Worm (Caenorhabditis elegans) whole organism, early embryonic: ENCODE results near the gene cha-1.
A peak's percentile ranks its signal among the peaks of the same experiment; 100 is the strongest.

ENCODE experiments used
- B0310.2 ChIP-seq: sonication (generic microtip); optimal IDR thresholded peaks from 2 replicates; lab custom pipeline; 2016; ENCODE audit warnings: mild to moderate bottlenecking, missing genetic modification characterization, missing compliant biosample characterization
- F13C5.2 ChIP-seq: sonication (generic microtip); optimal IDR thresholded peaks from 2 replicates; lab custom pipeline; 2017; ENCODE audit warnings: mild to moderate bottlenecking, missing genetic modification characterization, inconsistent platforms, missing compliant biosample characterization
- aly-1 ChIP-seq: sonication (generic microtip); optimal IDR thresholded peaks from 2 replicates; lab custom pipeline; 2016; ENCODE audit warnings: missing genetic modification characterization, missing compliant biosample characterization
- ama-1 ChIP-seq: fragments of 150-350 bp; optimal IDR thresholded peaks from 2 replicates; lab custom pipeline; 2014
- ceh-13 ChIP-seq: fragments of 200-800 bp; sonication (Bioruptor generic); optimal IDR thresholded peaks from 2 replicates; lab custom pipeline; 2018; ENCODE audit warnings: mild to moderate bottlenecking, missing genetic modification characterization, missing compliant biosample characterization
- ceh-36 ChIP-seq: sonication (generic microtip); optimal IDR thresholded peaks from 2 replicates; lab custom pipeline; 2016; ENCODE audit warnings: missing genetic modification characterization, inconsistent platforms, missing compliant biosample characterization
- ets-7 ChIP-seq: sonication (generic microtip); optimal IDR thresholded peaks from 2 replicates; lab custom pipeline; 2016; ENCODE audit warnings: missing genotype, missing genetic modification characterization, missing compliant biosample characterization
- flt-1 ChIP-seq: fragments of 200-800 bp; sonication (Bioruptor generic); IDR thresholded peaks from 2 replicates; pipeline ENCODE4 v1.3.6; 2022; ENCODE audit warnings: missing genetic modification characterization, missing compliant biosample characterization
- hmbx-1 ChIP-seq: sonication (generic microtip); optimal IDR thresholded peaks from 2 replicates; lab custom pipeline; 2016; ENCODE audit warnings: mild to moderate bottlenecking, missing genetic modification characterization, missing compliant biosample characterization
- hmg-4 ChIP-seq: fragments of 200-800 bp; sonication (Bioruptor generic); optimal IDR thresholded peaks from 2 replicates; lab custom pipeline; 2018; ENCODE audit warnings: mild to moderate bottlenecking, missing genetic modification characterization, missing compliant biosample characterization
- hnd-1 ChIP-seq: sonication (generic microtip); optimal IDR thresholded peaks from 2 replicates; lab custom pipeline; 2016; ENCODE audit warnings: missing genetic modification characterization, missing compliant biosample characterization
- pes-1 ChIP-seq: fragments of 200-800 bp; sonication (Bioruptor generic); IDR thresholded peaks from 2 replicates; pipeline ENCODE4 v1.3.6; 2022; ENCODE audit warnings: missing genetic modification reagents, missing genetic modification characterization, missing compliant biosample characterization
- scrt-1 ChIP-seq: fragments of 200-800 bp; sonication (Bioruptor generic); IDR thresholded peaks from 2 replicates; pipeline ENCODE4 v1.3.6; 2022; ENCODE audit warnings: missing genetic modification characterization, missing compliant biosample characterization
- sea-1 ChIP-seq: fragments of 200-800 bp; sonication (Bioruptor generic); conservative IDR thresholded peaks from 2 replicates; pipeline ENCODE4 v1.3.6; 2022; ENCODE audit warnings: missing genetic modification characterization, missing compliant biosample characterization
- tbx-11 ChIP-seq: fragments of 200-800 bp; sonication (Bioruptor generic); IDR thresholded peaks from 2 replicates; pipeline ENCODE4 v1.3.6; 2022; ENCODE audit warnings: missing genetic modification characterization, missing compliant biosample characterization
- tbx-37 ChIP-seq: fragments of 200-800 bp; sonication (Bioruptor generic); conservative IDR thresholded peaks from 2 replicates; pipeline ENCODE4 v1.3.6; 2022; ENCODE audit warnings: missing genetic modification reagents, missing genetic modification characterization, missing compliant biosample characterization
- tra-4 ChIP-seq: sonication (generic microtip); optimal IDR thresholded peaks from 2 replicates; lab custom pipeline; 2017; ENCODE audit warnings: missing genetic modification characterization, missing compliant biosample characterization

Gene cha-1

ce11 chrIV:3610987-3611386, 13.5 kb downstream of the cha-1 start:
- TF ChIP-seq hmbx-1 (tag; lab: Kevin White, UChicago), result no peak
- no peak for TF ChIP-seq scrt-1
- no peak for TF ChIP-seq pes-1 (GFP tag; lab: Robert Waterston, UW)

ce11 chrIV:3608547-3609222, 15.8 kb downstream of the cha-1 start:
- TF ChIP-seq pes-1 (GFP tag; lab: Robert Waterston, UW) (no peak), ceh-36 (peak; percentile 89), tbx-11 (no peak), aly-1 (tag; lab: Kevin White, UChicago) (no peak), tra-4 (tag; lab: Kevin White, UChicago) (no peak), scrt-1 (no peak), sea-1 (GFP tag; lab: Robert Waterston, UW) (no peak)

- TF ChIP-seq tbx-37 (no peak), ceh-13 (GFP tag; lab: Kevin White, UChicago) (no peak), ets-7 (tag; lab: Kevin White, UChicago) (no peak), ceh-36 (no peak), tbx-11 (no peak), flt-1 (GFP tag; lab: Robert Waterston, UW) (no peak), scrt-1 (no peak), B0310.2 (tag; lab: Kevin White, UChicago) (no peak), sea-1 (GFP tag; lab: Robert Waterston, UW) (no peak), aly-1 (tag; lab: Kevin White, UChicago) (no peak)
These were observed 18.1 kb downstream of the cha-1 start, which contains the start of the genes Y37E11B.10 and kgb-2 for ce11 chrIV:3606285-3606834. Y37E11B.10 (minus strand) TSS chrIV:3606466. kgb-2 (plus strand) TSS chrIV:3606784.

ce11 chrIV:3604104-3604503, 20.4 kb downstream of the cha-1 start:
- TF ChIP-seq ama-1 (no peak), B0310.2 (tag; lab: Kevin White, UChicago) (no peak), ceh-13 (GFP tag; lab: Kevin White, UChicago) (no peak), hnd-1 (no peak), pes-1 (GFP tag; lab: Robert Waterston, UW) (no peak), tbx-11 (no peak), sea-1 (GFP tag; lab: Robert Waterston, UW) (no peak), ceh-36 (no peak), aly-1 (tag; lab: Kevin White, UChicago) (no peak), hmbx-1 (tag; lab: Kevin White, UChicago) (no peak), tra-4 (tag; lab: Kevin White, UChicago) (no peak), scrt-1 (no peak), ets-7 (tag; lab: Kevin White, UChicago) (no peak), tbx-37 (no peak), F13C5.2 (tag; lab: Kevin White, UChicago) (no peak)

- TF ChIP-seq B0310.2 (tag; lab: Kevin White, UChicago) (no peak), hmg-4 (GFP tag; lab: Kevin White, UChicago) (no peak), tbx-37 (no peak), scrt-1 (no peak), hnd-1 (no peak), F13C5.2 (tag; lab: Kevin White, UChicago) (no peak), sea-1 (GFP tag; lab: Robert Waterston, UW) (no peak)
These were observed 22.7 kb downstream of the cha-1 start for ce11 chrIV:3601846-3602245.

- TF ChIP-seq hmbx-1 (tag; lab: Kevin White, UChicago) (no peak), ceh-13 (GFP tag; lab: Kevin White, UChicago) (no peak), ceh-36 (no peak)
These were observed 24.5 kb downstream of the cha-1 start, which contains the start of gene Y37E11B.7 for ce11 chrIV:3599958-3600357. Y37E11B.7 (minus strand) TSS chrIV:3600164.

- TF ChIP-seq sea-1 (GFP tag; lab: Robert Waterston, UW) (no peak), tra-4 (tag; lab: Kevin White, UChicago) (no peak), hmbx-1 (tag; lab: Kevin White, UChicago) (no peak), hnd-1 (no peak), ets-7 (tag; lab: Kevin White, UChicago) (no peak), scrt-1 (no peak), F13C5.2 (tag; lab: Kevin White, UChicago) (no peak), pes-1 (GFP tag; lab: Robert Waterston, UW) (no peak), hmg-4 (GFP tag; lab: Kevin White, UChicago) (no peak), ceh-36 (no peak), ama-1 (no peak), B0310.2 (tag; lab: Kevin White, UChicago) (no peak), tbx-11 (no peak), flt-1 (GFP tag; lab: Robert Waterston, UW) (no peak), tbx-37 (no peak)
These were observed 25.4 kb downstream of the cha-1 start, which contains the start of gene Y37E11B.6 for ce11 chrIV:3599126-3599525. Y37E11B.6 (minus strand) TSS chrIV:3599306.

- TF ChIP-seq hmg-4 (GFP tag; lab: Kevin White, UChicago), result no peak
- no peak for TF ChIP-seq F13C5.2 (tag; lab: Kevin White, UChicago)
- TF ChIP-seq ama-1, result no peak
These were observed 26.0 kb downstream of the cha-1 start, which contains the start of gene Y37E11B.5 for ce11 chrIV:3598452-3598851. Y37E11B.5 (minus strand) TSS chrIV:3598552.
